Fruit fly (Drosophila melanogaster): ENCODE measurements around the gene CG11333.

dm6 chr3R:31463012-31463366 lies at the start of gene CG11333, which contains the start of gene CG11334:
- TF ChIP-seq Snoo (tag; optimal IDR thresholded peaks at IDR 0.05) = no peak
- TF ChIP-seq Pif1A (GFP tag; optimal IDR thresholded peaks at IDR 0.05) = no peak
- TF ChIP-seq D1 (tag; optimal IDR thresholded peaks at IDR 0.05) = no peak
- TF ChIP-seq Pif1B (GFP tag; optimal IDR thresholded peaks at IDR 0.05) = no peak
- no peak for TF ChIP-seq EcR (GFP tag; optimal IDR thresholded peaks at IDR 0.05)

All from whole organism, pupa.